Fruit fly (Drosophila melanogaster): ENCODE data around the gene CG11267.

- TF ChIP-seq usp (GFP tag; optimal IDR thresholded peaks at IDR 0.05): no peak
- TF ChIP-seq Abd-B (GFP tag; optimal IDR thresholded peaks at IDR 0.05): no peak
- no peak for TF ChIP-seq psq (GFP tag; optimal IDR thresholded peaks at IDR 0.05)
- no peak for TF ChIP-seq dmrt93B (GFP tag; optimal IDR thresholded peaks at IDR 0.05)
- no peak for TF ChIP-seq Hnf4 (GFP tag; optimal IDR thresholded peaks at IDR 0.05)
- TF ChIP-seq N (GFP tag; optimal IDR thresholded peaks at IDR 0.05): no peak
- no peak for TF ChIP-seq Hr78 (GFP tag; optimal IDR thresholded peaks at IDR 0.05)
- TF ChIP-seq dsf (GFP tag; optimal IDR thresholded peaks at IDR 0.05; ENCODE audit: borderline replicate concordance): no peak
- TF ChIP-seq pan (optimal IDR thresholded peaks at IDR 0.05): no peak
- TF ChIP-seq Dif (GFP tag; optimal IDR thresholded peaks at IDR 0.05; ENCODE audit: partially characterized antibody): no peak
These were observed 49.8 kb downstream of the CG11267 start for dm6 chr3L:13065619-13066018.
